Worm (Caenorhabditis elegans) whole organism, L2 larva: ENCODE data around the gene Y61B8A.6.

Source experiments
- aly-2 ChIP-seq: fragments of 150-350 bp; optimal IDR thresholded peaks from 2 replicates; lab custom pipeline; 2014; ENCODE audit warnings: missing biosample characterization, missing genetic modification characterization
- blmp-1 ChIP-seq: sonication (generic microtip); optimal IDR thresholded peaks from 2 replicates; lab custom pipeline; 2017; ENCODE audit warnings: missing genetic modification characterization, mild to moderate bottlenecking, missing compliant biosample characterization, antibody characterized with exemption, moderate library complexity; ENCODE audit not compliant: insufficient read depth
- ceh-82 ChIP-seq: fragments of 150-350 bp; optimal IDR thresholded peaks from 2 replicates; lab custom pipeline; 2014; ENCODE audit warnings: missing biosample characterization, missing genetic modification characterization
- dmd-4 ChIP-seq: sonication (generic microtip); optimal IDR thresholded peaks from 2 replicates; lab custom pipeline; 2017; ENCODE audit warnings: missing biosample characterization, missing genetic modification characterization
- egl-27 ChIP-seq: sonication (generic microtip); optimal IDR thresholded peaks from 3 replicates; lab custom pipeline; 2017; ENCODE audit warnings: missing biosample characterization, missing genetic modification reagents, missing genetic modification characterization
- lin-13 ChIP-seq: fragments of 150-350 bp; optimal IDR thresholded peaks from 2 replicates; lab custom pipeline; 2014; ENCODE audit warnings: missing biosample characterization, missing genetic modification reagents, missing genetic modification characterization
- lin-39 ChIP-seq: fragments of 150-350 bp; optimal IDR thresholded peaks from 2 replicates; lab custom pipeline; 2014; ENCODE audit warnings: missing biosample characterization, missing genetic modification reagents, missing genetic modification characterization
- mdl-1 ChIP-seq, 2 experiments: fragments of 150-350 bp in 1 of 2; sonication (generic microtip) in 1 of 2; optimal IDR thresholded peaks; 2 replicates each; lab custom pipeline; 2017; ENCODE audit warnings: missing biosample characterization in 2 of 2, missing genetic modification characterization in 2 of 2
- nhr-10 ChIP-seq: sonication (generic microtip); optimal IDR thresholded peaks from 2 replicates; lab custom pipeline; 2017; ENCODE audit warnings: missing biosample characterization, missing genetic modification characterization
- nhr-237 ChIP-seq: fragments of 150-350 bp; optimal IDR thresholded peaks from 2 replicates; lab custom pipeline; 2014; ENCODE audit warnings: missing biosample characterization, missing genetic modification characterization
- nhr-6 ChIP-seq: fragments of 150-350 bp; optimal IDR thresholded peaks from 2 replicates; lab custom pipeline; 2014; ENCODE audit warnings: missing biosample characterization, missing genetic modification characterization
- unc-62 ChIP-seq: fragments of 150-350 bp; optimal IDR thresholded peaks from 2 replicates; lab custom pipeline; 2014; ENCODE audit warnings: missing biosample characterization, missing genetic modification reagents, missing genetic modification characterization
- ztf-11 ChIP-seq: sonication (generic microtip); optimal IDR thresholded peaks from 2 replicates; lab custom pipeline; 2017; ENCODE audit warnings: missing biosample characterization, missing genetic modification characterization

DNA sequence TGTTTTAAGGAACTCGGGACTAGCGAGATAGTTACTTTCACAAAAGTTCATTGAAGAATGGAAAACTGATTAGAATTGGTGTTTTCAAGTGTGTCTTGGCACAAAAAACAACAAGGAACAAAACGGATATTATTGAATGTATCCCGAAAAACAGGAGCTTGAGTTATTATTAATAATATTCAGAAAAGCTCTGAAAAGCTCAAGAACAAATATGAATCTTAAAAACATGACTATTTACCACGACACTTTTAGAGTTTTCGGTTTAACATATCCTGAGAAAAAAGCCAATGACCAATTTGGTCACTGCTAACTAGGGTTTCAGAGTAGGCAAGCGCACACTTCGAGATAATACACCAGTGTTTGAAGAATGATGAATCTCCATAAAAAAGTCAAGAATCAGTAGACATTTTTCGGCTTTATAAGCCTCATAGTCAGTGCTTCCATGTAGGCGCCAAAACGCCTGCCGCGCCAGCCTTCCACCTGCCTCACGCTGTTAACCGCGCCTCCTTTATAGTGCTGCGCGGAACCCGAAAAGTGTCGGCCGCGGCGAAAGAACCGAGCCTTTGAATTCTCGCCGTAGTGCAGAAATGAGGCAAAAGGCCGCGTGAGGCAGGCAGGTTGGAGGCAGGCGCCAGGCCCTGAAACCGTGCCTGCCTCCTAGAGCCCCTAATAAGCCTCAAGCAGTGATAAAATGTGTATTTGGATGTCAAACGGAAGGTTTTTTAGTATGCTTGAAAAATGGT lies 39.6 kb upstream of the Y61B8A.6 start, which contains the start of gene srh-236:
- no peak for TF ChIP-seq egl-27 (tag; lab: Kevin White, UChicago)
- TF ChIP-seq nhr-237, result no peak
- no peak for TF ChIP-seq unc-62
- TF ChIP-seq lin-13, result no peak
- TF ChIP-seq nhr-6 (tag; lab: Kevin White, UChicago), result no peak
- TF ChIP-seq ztf-11 (tag; lab: Kevin White, UChicago), result no peak
- no peak for TF ChIP-seq blmp-1 (tag; lab: Kevin White, UChicago)
- TF ChIP-seq nhr-10 (tag; lab: Kevin White, UChicago), result no peak
- no peak for TF ChIP-seq dmd-4 (tag; lab: Kevin White, UChicago)
- TF ChIP-seq ceh-82 (tag; lab: Kevin White, UChicago), result no peak
- TF ChIP-seq lin-39 (tag; lab: Kevin White, UChicago), result no peak
- no peak for TF ChIP-seq aly-2 (tag; lab: Kevin White, UChicago)
- no peak for TF ChIP-seq mdl-1 (tag; optimal IDR thresholded peaks at IDR 0.05; lab: Kevin White, UChicago)
